Worm (Caenorhabditis elegans) whole organism, L1 larva: Measurements from ENCODE around the gene lido-15.

Experiments used
- C34B4.2 ChIP-seq: sonication (generic microtip); optimal IDR thresholded peaks from 2 replicates; lab custom pipeline; 2017; ENCODE audit warnings: mild to moderate bottlenecking, missing genetic modification characterization, missing compliant biosample characterization
- alr-1 ChIP-seq: fragments of 200-800 bp; sonication (Bioruptor generic); optimal IDR thresholded peaks from 2 replicates; lab custom pipeline; 2018; ENCODE audit warnings: borderline replicate concordance, mild to moderate bottlenecking, missing genetic modification characterization, missing compliant biosample characterization
- aly-2 ChIP-seq: fragments of 150-350 bp; optimal IDR thresholded peaks from 2 replicates; lab custom pipeline; 2014; ENCODE audit warnings: missing biosample characterization, missing genetic modification characterization
- ama-1 ChIP-seq: fragments of 150-350 bp; optimal IDR thresholded peaks from 2 replicates; lab custom pipeline; 2014
- ceh-63 ChIP-seq: fragments of 200-800 bp; sonication (Bioruptor generic); optimal IDR thresholded peaks from 2 replicates; lab custom pipeline; 2018; ENCODE audit warnings: mild to moderate bottlenecking, missing genetic modification characterization, missing compliant biosample characterization
- ceh-8 ChIP-seq: fragments of 200-800 bp; sonication (Bioruptor generic); optimal IDR thresholded peaks from 2 replicates; lab custom pipeline; 2018; ENCODE audit warnings: mild to moderate bottlenecking, missing genetic modification characterization, moderate library complexity, missing compliant biosample characterization
- ceh-82 ChIP-seq, 3 experiments: fragments of 150-350 bp in 1 of 3; sonication (generic microtip) in 2 of 3; optimal IDR thresholded peaks; 2 replicates each; lab custom pipeline; 2014 to 2017; ENCODE audit warnings: missing biosample characterization in 3 of 3, missing genetic modification characterization in 3 of 3
- dpl-1 ChIP-seq, 3 experiments: fragments of 150-350 bp in 2 of 3; sonication (generic microtip) in 1 of 3; optimal IDR thresholded peaks; 2 replicates each; lab custom pipeline; 2014 to 2017; ENCODE audit warnings: missing biosample characterization in 3 of 3, missing genetic modification characterization in 3 of 3, missing genetic modification reagents in 3 of 3
- efl-1 ChIP-seq, 4 experiments: fragments of 150-350 bp; optimal IDR thresholded peaks in 3 of 4; peaks in 1 of 4; 1 replicate in 1 of 4; 2 replicates in 3 of 4; lab custom pipeline; 2014; ENCODE audit warnings: missing biosample characterization in 2 of 4, missing genetic modification characterization in 2 of 4, missing genetic modification reagents in 2 of 4
- elt-2 ChIP-seq: sonication (generic microtip); optimal IDR thresholded peaks from 2 replicates; lab custom pipeline; 2016; ENCODE audit warnings: missing genetic modification characterization, mild to moderate bottlenecking, inconsistent platforms, missing compliant biosample characterization, missing genetic modification reagents
- ets-5 ChIP-seq: fragments of 200-800 bp; sonication (Bioruptor generic); IDR thresholded peaks from 2 replicates; pipeline ENCODE4 v1.3.6; 2022; ENCODE audit warnings: missing genetic modification characterization, missing compliant biosample characterization
- fkh-10 ChIP-seq: sonication (generic microtip); optimal IDR thresholded peaks from 2 replicates; lab custom pipeline; 2017; ENCODE audit warnings: missing biosample characterization, missing genetic modification reagents, missing genetic modification characterization
- fos-1 ChIP-seq: fragments of 150-350 bp; optimal IDR thresholded peaks from 2 replicates; lab custom pipeline; 2014; ENCODE audit warnings: missing biosample characterization, missing genetic modification characterization
- hlh-4 ChIP-seq: sonication (generic microtip); optimal IDR thresholded peaks from 2 replicates; lab custom pipeline; 2016; ENCODE audit warnings: mild to moderate bottlenecking, missing genetic modification characterization, missing compliant biosample characterization
- isw-1 ChIP-seq: fragments of 200-800 bp; sonication (Bioruptor generic); IDR thresholded peaks from 2 replicates; pipeline ENCODE4 v1.3.6; 2022; ENCODE audit warnings: missing genetic modification characterization, missing compliant biosample characterization
- lin-13 ChIP-seq: fragments of 150-350 bp; optimal IDR thresholded peaks from 2 replicates; lab custom pipeline; 2014; ENCODE audit warnings: missing biosample characterization, missing genetic modification reagents, missing genetic modification characterization
- lir-3 ChIP-seq: sonication (generic microtip); optimal IDR thresholded peaks from 2 replicates; lab custom pipeline; 2016; ENCODE audit warnings: mild to moderate bottlenecking, missing genetic modification characterization, moderate library complexity, missing compliant biosample characterization; ENCODE audit not compliant: poor library complexity
- lsy-2 ChIP-seq, 2 experiments: fragments of 150-350 bp; optimal IDR thresholded peaks; 2 replicates each; lab custom pipeline; 2014; ENCODE audit warnings: missing biosample characterization in 2 of 2, missing genetic modification characterization in 2 of 2
- nhr-11 ChIP-seq: fragments of 150-350 bp; optimal IDR thresholded peaks from 2 replicates; lab custom pipeline; 2014; ENCODE audit warnings: missing biosample characterization, missing genetic modification characterization
- nhr-19 ChIP-seq: fragments of 200-800 bp; sonication (Bioruptor generic); conservative IDR thresholded peaks from 2 replicates; pipeline ENCODE4 v1.3.6; 2022; ENCODE audit warnings: missing genetic modification characterization, missing compliant biosample characterization
- nhr-47 ChIP-seq: sonication (generic microtip); optimal IDR thresholded peaks from 2 replicates; lab custom pipeline; 2016; ENCODE audit warnings: mild to moderate bottlenecking, missing genetic modification characterization, moderate library complexity, missing compliant biosample characterization
- nhr-76 ChIP-seq: sonication (generic microtip); optimal IDR thresholded peaks from 2 replicates; lab custom pipeline; 2017; ENCODE audit warnings: missing biosample characterization, missing genetic modification characterization
- nhr-84 ChIP-seq: sonication (generic microtip); optimal IDR thresholded peaks from 2 replicates; lab custom pipeline; 2017; ENCODE audit warnings: missing biosample characterization, missing genetic modification characterization
- nhr-85 ChIP-seq: sonication (generic microtip); peaks from one replicate; lab custom pipeline; 2016; ENCODE audit warnings: missing genetic modification characterization, inconsistent platforms, missing compliant biosample characterization
- pag-3 ChIP-seq: sonication (generic microtip); optimal IDR thresholded peaks from 2 replicates; lab custom pipeline; 2017; ENCODE audit warnings: missing genetic modification characterization, mild to moderate bottlenecking, missing compliant biosample characterization, antibody characterized with exemption, borderline replicate concordance; ENCODE audit not compliant: insufficient read depth
- pax-3 ChIP-seq: fragments of 200-800 bp; sonication (Bioruptor generic); optimal IDR thresholded peaks from 2 replicates; lab custom pipeline; 2018; ENCODE audit warnings: mild to moderate bottlenecking, missing genetic modification characterization, moderate library complexity, missing compliant biosample characterization
- snpc-4 ChIP-seq: fragments of 150-350 bp; optimal IDR thresholded peaks from 2 replicates; lab custom pipeline; 2014; ENCODE audit warnings: missing biosample characterization, missing genetic modification characterization
- sup-37 ChIP-seq: fragments of 200-800 bp; sonication (Bioruptor generic); optimal IDR thresholded peaks from 2 replicates; lab custom pipeline; 2018; ENCODE audit warnings: mild to moderate bottlenecking, missing genetic modification characterization, missing compliant biosample characterization
- unc-130 ChIP-seq: fragments of 150-350 bp; optimal IDR thresholded peaks from 2 replicates; lab custom pipeline; 2017; ENCODE audit warnings: missing biosample characterization, missing genetic modification characterization, inconsistent platforms
- xbp-1 ChIP-seq: sonication (generic microtip); optimal IDR thresholded peaks from 2 replicates; lab custom pipeline; 2016; ENCODE audit warnings: missing genetic modification characterization, missing compliant biosample characterization
- zip-4 ChIP-seq: fragments of 200-800 bp; sonication (Bioruptor generic); optimal IDR thresholded peaks from 2 replicates; lab custom pipeline; 2018; ENCODE audit warnings: mild to moderate bottlenecking, missing genetic modification characterization, moderate library complexity, missing compliant biosample characterization

lido-15 gene

ce11 chrII:3786538-3786937, 25.5 kb upstream of the lido-15 start (continued):
- no peak for TF ChIP-seq sup-37
- no peak for TF ChIP-seq lin-13 (GFP tag; lab: Kevin White, UChicago)
- no peak for TF ChIP-seq C34B4.2
- TF ChIP-seq snpc-4: no peak
- no peak for TF ChIP-seq ceh-82 (tag; optimal IDR thresholded peaks at IDR 0.05; lab: Kevin White, UChicago)
- no peak for TF ChIP-seq efl-1 (optimal IDR thresholded peaks at IDR 0.05; lab: Kevin White, UChicago)
- peak in 1 of 2 experiments; percentile 84 for TF ChIP-seq efl-1 (GFP tag; optimal IDR thresholded peaks at IDR 0.05 in 1 of 2; lab: Kevin White, UChicago)
- no peak for TF ChIP-seq nhr-85
- no peak for TF ChIP-seq ama-1 (lab: Kevin White, UChicago)
- no peak for TF ChIP-seq aly-2 (tag; lab: Kevin White, UChicago)
- no peak for TF ChIP-seq nhr-84 (tag; lab: Kevin White, UChicago)
- TF ChIP-seq fos-1 (tag; lab: Kevin White, UChicago): peak; percentile 4
- no peak for TF ChIP-seq ets-5 (GFP tag; lab: Robert Waterston, UW)
- no peak for TF ChIP-seq nhr-47 (tag; lab: Kevin White, UChicago)
- TF ChIP-seq ceh-8 (GFP tag; lab: Kevin White, UChicago): peak; percentile 87
- no peak for TF ChIP-seq nhr-11 (tag; lab: Kevin White, UChicago)

ce11 chrII:3787151-3787550, 24.9 kb upstream of the lido-15 start, which contains the start of gene T24E12.13:
T24E12.13 (plus strand) TSS chrII:3787451.
- TF ChIP-seq pax-3 (tag; lab: Kevin White, UChicago) (no peak), nhr-47 (tag; lab: Kevin White, UChicago) (no peak), nhr-76 (tag; lab: Kevin White, UChicago) (no peak), ets-5 (GFP tag; lab: Robert Waterston, UW) (no peak), xbp-1 (tag; lab: Kevin White, UChicago) (no peak), pag-3 (tag; lab: Kevin White, UChicago) (no peak), zip-4 (GFP tag; lab: Kevin White, UChicago) (no peak)

- TF ChIP-seq elt-2 (tag; lab: Kevin White, UChicago) (peak; percentile 77), ceh-63 (no peak), efl-1 (optimal IDR thresholded peaks at IDR 0.05; lab: Kevin White, UChicago) (no peak), efl-1 (GFP tag; optimal IDR thresholded peaks at IDR 0.05 in 1 of 2; lab: Kevin White, UChicago) (peak in 1 of 2 experiments; percentile 78)
These were observed 23.6 kb upstream of the lido-15 start for ce11 chrII:3788356-3788962.

ce11 chrII:3793336-3793735, 18.7 kb upstream of the lido-15 start, which contains the start of gene fbxb-99:
fbxb-99 (minus strand) TSS chrII:3793436.
- TF ChIP-seq lir-3 (tag; lab: Kevin White, UChicago): no peak
- TF ChIP-seq hlh-4 (tag; lab: Kevin White, UChicago): no peak
- TF ChIP-seq alr-1: no peak
- TF ChIP-seq xbp-1 (tag; lab: Kevin White, UChicago): no peak
- no peak for TF ChIP-seq fkh-10 (GFP tag; lab: Kevin White, UChicago)
- TF ChIP-seq unc-130 (tag; lab: Kevin White, UChicago): no peak
- no peak for TF ChIP-seq dpl-1 (GFP tag; optimal IDR thresholded peaks at IDR 0.05; lab: Kevin White, UChicago)
- TF ChIP-seq nhr-11 (tag; lab: Kevin White, UChicago): no peak
- TF ChIP-seq nhr-19: no peak
- no peak for TF ChIP-seq isw-1 (GFP tag; lab: Robert Waterston, UW)
- TF ChIP-seq lsy-2 (tag; optimal IDR thresholded peaks at IDR 0.05; lab: Kevin White, UChicago): no peak

ce11 chrII:3795323-3795722, 16.8 kb upstream of the lido-15 start, which contains the start of gene Y8A9A.2:
Y8A9A.2 (plus strand) TSS chrII:3795623.
- TF ChIP-seq fkh-10 (GFP tag; lab: Kevin White, UChicago): no peak
- TF ChIP-seq efl-1 (optimal IDR thresholded peaks at IDR 0.05; lab: Kevin White, UChicago): no peak
- peak in 1 of 2 experiments; percentile 25 for TF ChIP-seq efl-1 (GFP tag; optimal IDR thresholded peaks at IDR 0.05 in 1 of 2; lab: Kevin White, UChicago)
